Worm (Caenorhabditis elegans) whole organism, late embryonic: ENCODE measurements around the gene F01G4.4.

Experiments
- F13H6.1 ChIP-seq: sonication (generic microtip); optimal IDR thresholded peaks from 2 replicates; lab custom pipeline; 2016; ENCODE audit warnings: missing genetic modification characterization, missing compliant biosample characterization
- ceh-34 ChIP-seq: sonication (generic microtip); optimal IDR thresholded peaks from 2 replicates; lab custom pipeline; 2016; ENCODE audit warnings: mild to moderate bottlenecking, missing genetic modification characterization, missing compliant biosample characterization
- dve-1 ChIP-seq: sonication (generic microtip); optimal IDR thresholded peaks from 2 replicates; lab custom pipeline; 2017; ENCODE audit warnings: antibody characterized with exemption, mild to moderate bottlenecking, missing genetic modification characterization, missing compliant biosample characterization
- fkh-6 ChIP-seq: sonication (generic microtip); optimal IDR thresholded peaks from 2 replicates; lab custom pipeline; 2016; ENCODE audit warnings: missing genetic modification characterization, missing compliant biosample characterization
- odd-2 ChIP-seq: sonication (generic microtip); optimal IDR thresholded peaks from 2 replicates; lab custom pipeline; 2017; ENCODE audit warnings: antibody characterized with exemption, mild to moderate bottlenecking, missing genetic modification characterization, missing compliant biosample characterization
- pha-4 ChIP-seq: fragments of 150-350 bp; optimal IDR thresholded peaks from 2 replicates; lab custom pipeline; 2018; ENCODE audit warnings: missing biosample characterization, missing genetic modification reagents, missing genetic modification characterization
- pqm-1 ChIP-seq: sonication (generic microtip); optimal IDR thresholded peaks from 2 replicates; lab custom pipeline; 2016; ENCODE audit warnings: missing genetic modification characterization, missing compliant biosample characterization
- tbx-2 ChIP-seq: sonication (generic microtip); optimal IDR thresholded peaks from 2 replicates; lab custom pipeline; 2016; ENCODE audit warnings: missing genetic modification characterization, missing compliant biosample characterization
- unc-55 ChIP-seq: sonication (generic microtip); optimal IDR thresholded peaks from 2 replicates; lab custom pipeline; 2017; ENCODE audit warnings: missing biosample characterization, missing genetic modification reagents, missing genetic modification characterization
- zip-5 ChIP-seq: sonication (generic microtip); optimal IDR thresholded peaks from 2 replicates; lab custom pipeline; 2016; ENCODE audit warnings: missing genetic modification characterization, missing compliant biosample characterization

DNA sequence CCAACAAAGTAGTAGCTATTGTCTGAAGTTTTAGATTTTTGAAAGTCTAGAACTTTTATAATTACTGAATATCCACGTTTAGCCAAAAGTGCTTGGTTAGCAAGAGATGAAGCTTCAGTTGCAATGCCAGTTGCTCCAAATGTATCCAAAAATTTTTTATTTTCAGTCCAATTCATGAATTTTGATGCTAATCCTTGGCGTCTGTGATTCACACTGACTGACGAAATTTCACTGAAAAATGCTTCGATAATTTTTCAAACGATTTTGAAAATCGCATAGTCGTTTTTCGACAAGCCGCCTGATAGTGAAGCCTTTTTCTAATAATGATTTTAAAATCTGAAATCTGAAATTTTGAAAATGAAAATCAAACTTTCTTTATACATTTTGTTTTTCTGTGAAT, 49.1 kb upstream of the F01G4.4 start:
- TF ChIP-seq ceh-34 (tag; lab: Kevin White, UChicago) (no peak), pqm-1 (no peak), F13H6.1 (tag; lab: Kevin White, UChicago) (no peak), zip-5 (tag; lab: Kevin White, UChicago) (no peak), unc-55 (GFP tag; lab: Kevin White, UChicago) (no peak), odd-2 (no peak), tbx-2 (no peak), dve-1 (tag; lab: Kevin White, UChicago) (no peak), fkh-6 (tag; lab: Kevin White, UChicago) (no peak), pha-4 (no peak)
